Worm (Caenorhabditis elegans) whole organism, midembryonic: Measurements from ENCODE around the gene W09C2.10.

Experiments used
- T22C8.4 ChIP-seq: fragments of 200-800 bp; sonication (Bioruptor generic); IDR thresholded peaks from 2 replicates; pipeline ENCODE4 v1.3.6; 2022; ENCODE audit warnings: missing genetic modification characterization, missing compliant biosample characterization
- cog-1 ChIP-seq: sonication (generic microtip); optimal IDR thresholded peaks from 2 replicates; lab custom pipeline; 2016; ENCODE audit warnings: missing genetic modification characterization, missing compliant biosample characterization
- flt-1 ChIP-seq: fragments of 200-800 bp; sonication (Bioruptor generic); IDR thresholded peaks from 2 replicates; pipeline ENCODE4 v1.3.6; 2022; ENCODE audit warnings: missing genetic modification characterization, missing compliant biosample characterization
- klf-2 ChIP-seq: fragments of 200-800 bp; sonication (Bioruptor generic); conservative IDR thresholded peaks from 2 replicates; pipeline ENCODE4 v1.3.6; 2022; ENCODE audit warnings: missing genetic modification reagents, missing genetic modification characterization, missing compliant biosample characterization
- med-1 ChIP-seq: sonication (generic microtip); optimal IDR thresholded peaks from 2 replicates; lab custom pipeline; 2017; ENCODE audit warnings: missing genetic modification characterization, mild to moderate bottlenecking, missing compliant biosample characterization, antibody characterized with exemption, missing genetic modification reagents; ENCODE audit not compliant: insufficient read depth
- ref-1 ChIP-seq: fragments of 200-800 bp; sonication (Bioruptor generic); conservative IDR thresholded peaks from 2 replicates; pipeline ENCODE4 v1.3.6; 2022; ENCODE audit warnings: missing genetic modification reagents, missing genetic modification characterization, missing compliant biosample characterization
- tab-1 ChIP-seq: fragments of 200-800 bp; sonication (Bioruptor generic); IDR thresholded peaks from 2 replicates; pipeline ENCODE4 v1.3.6; 2022; ENCODE audit warnings: missing genetic modification characterization, missing compliant biosample characterization
- ztf-23 ChIP-seq: fragments of 200-800 bp; sonication (Bioruptor generic); IDR thresholded peaks from 2 replicates; pipeline ENCODE4 v1.3.6; 2022; ENCODE audit warnings: missing genetic modification reagents, missing genetic modification characterization, missing compliant biosample characterization
- ztf-29 ChIP-seq: fragments of 200-800 bp; sonication (Bioruptor generic); IDR thresholded peaks from 2 replicates; pipeline ENCODE4 v1.3.6; 2022; ENCODE audit warnings: missing genetic modification reagents, missing genetic modification characterization, missing compliant biosample characterization

W09C2.10 gene

ce11 chrIV:9657753-9658152, 32.9 kb upstream of the W09C2.10 start, which contains the start of gene acc-1:
Gene acc-1, plus strand, starts transcription at chrIV:9658053.
- TF ChIP-seq tab-1 (GFP tag; lab: Robert Waterston, UW) (no peak), flt-1 (GFP tag; lab: Robert Waterston, UW) (no peak), ref-1 (no peak), cog-1 (no peak)

- TF ChIP-seq med-1 (GFP tag; lab: Kevin White, UChicago) (no peak), T22C8.4 (GFP tag; lab: Robert Waterston, UW) (no peak), ref-1 (no peak), cog-1 (no peak), klf-2 (GFP tag; lab: Robert Waterston, UW) (no peak), ztf-29 (no peak), flt-1 (GFP tag; lab: Robert Waterston, UW) (no peak), ztf-23 (GFP tag; lab: Robert Waterston, UW) (no peak), tab-1 (GFP tag; lab: Robert Waterston, UW) (no peak)
Measured at ce11 chrIV:9655556-9655955, 30.7 kb upstream of the W09C2.10 start.

- no peak for TF ChIP-seq tab-1 (GFP tag; lab: Robert Waterston, UW)
- TF ChIP-seq cog-1 = no peak
- no peak for TF ChIP-seq klf-2 (GFP tag; lab: Robert Waterston, UW)
- no peak for TF ChIP-seq T22C8.4 (GFP tag; lab: Robert Waterston, UW)
- no peak for TF ChIP-seq ztf-29
- TF ChIP-seq flt-1 (GFP tag; lab: Robert Waterston, UW) = no peak
- no peak for TF ChIP-seq med-1 (GFP tag; lab: Kevin White, UChicago)
- no peak for TF ChIP-seq ref-1
- TF ChIP-seq ztf-23 (GFP tag; lab: Robert Waterston, UW) = no peak
Measured at ce11 chrIV:9654017-9654416, 29.1 kb upstream of the W09C2.10 start, which contains the start of gene F58G6.7. Gene F58G6.7, plus strand, starts transcription at chrIV:9654317.

- TF ChIP-seq ref-1 (no peak), med-1 (GFP tag; lab: Kevin White, UChicago) (no peak), T22C8.4 (GFP tag; lab: Robert Waterston, UW) (no peak), cog-1 (no peak), tab-1 (GFP tag; lab: Robert Waterston, UW) (no peak), ztf-29 (no peak), flt-1 (GFP tag; lab: Robert Waterston, UW) (no peak), ztf-23 (GFP tag; lab: Robert Waterston, UW) (no peak), klf-2 (GFP tag; lab: Robert Waterston, UW) (no peak)
Measured at ce11 chrIV:9653184-9653583, 28.3 kb upstream of the W09C2.10 start, which contains the start of gene F58G6.3. Gene F58G6.3, plus strand, starts transcription at chrIV:9653535.

- TF ChIP-seq flt-1 (GFP tag; lab: Robert Waterston, UW) (no peak), ref-1 (no peak), ztf-23 (GFP tag; lab: Robert Waterston, UW) (no peak), tab-1 (GFP tag; lab: Robert Waterston, UW) (no peak), T22C8.4 (GFP tag; lab: Robert Waterston, UW) (no peak), ztf-29 (no peak), med-1 (GFP tag; lab: Kevin White, UChicago) (no peak), klf-2 (GFP tag; lab: Robert Waterston, UW) (no peak)
Measured at ce11 chrIV:9651234-9651633, 26.4 kb upstream of the W09C2.10 start, which contains the start of gene chca-1. Gene chca-1, plus strand, starts transcription at chrIV:9651394.

- TF ChIP-seq ref-1 = no peak
- no peak for TF ChIP-seq klf-2 (GFP tag; lab: Robert Waterston, UW)
- TF ChIP-seq ztf-23 (GFP tag; lab: Robert Waterston, UW) = no peak
- TF ChIP-seq T22C8.4 (GFP tag; lab: Robert Waterston, UW) = no peak
- TF ChIP-seq tab-1 (GFP tag; lab: Robert Waterston, UW) = no peak
- no peak for TF ChIP-seq cog-1
- TF ChIP-seq ztf-29 = no peak
- TF ChIP-seq med-1 (GFP tag; lab: Kevin White, UChicago) = no peak
Measured at ce11 chrIV:9648682-9649081, 23.8 kb upstream of the W09C2.10 start, which contains the start of gene srm-3. Gene srm-3, plus strand, starts transcription at chrIV:9648982.

- no peak for TF ChIP-seq cog-1
- TF ChIP-seq med-1 (GFP tag; lab: Kevin White, UChicago) = no peak
- no peak for TF ChIP-seq flt-1 (GFP tag; lab: Robert Waterston, UW)
- TF ChIP-seq T22C8.4 (GFP tag; lab: Robert Waterston, UW) = no peak
Measured at ce11 chrIV:9647789-9648361, 23.0 kb upstream of the W09C2.10 start, which contains the start of gene amph-1. Gene amph-1, minus strand, starts transcription at chrIV:9647873.

ce11 chrIV:9643188-9643587, 18.3 kb upstream of the W09C2.10 start, which contains the start of gene degl-2:
Gene degl-2, plus strand, starts transcription at chrIV:9643488.
- no peak for TF ChIP-seq med-1 (GFP tag; lab: Kevin White, UChicago)
- TF ChIP-seq tab-1 (GFP tag; lab: Robert Waterston, UW) = no peak
- no peak for TF ChIP-seq T22C8.4 (GFP tag; lab: Robert Waterston, UW)
- TF ChIP-seq ztf-23 (GFP tag; lab: Robert Waterston, UW) = no peak

ce11 chrIV:9641925-9642324, 17.0 kb upstream of the W09C2.10 start, which contains the start of gene del-2:
Gene del-2, minus strand, starts transcription at chrIV:9642025.
- TF ChIP-seq med-1 (GFP tag; lab: Kevin White, UChicago) = no peak

- no peak for TF ChIP-seq tab-1 (GFP tag; lab: Robert Waterston, UW)
- no peak for TF ChIP-seq klf-2 (GFP tag; lab: Robert Waterston, UW)
- no peak for TF ChIP-seq T22C8.4 (GFP tag; lab: Robert Waterston, UW)
- no peak for TF ChIP-seq ztf-29
- no peak for TF ChIP-seq flt-1 (GFP tag; lab: Robert Waterston, UW)
- no peak for TF ChIP-seq cog-1
- no peak for TF ChIP-seq med-1 (GFP tag; lab: Kevin White, UChicago)
- no peak for TF ChIP-seq ztf-23 (GFP tag; lab: Robert Waterston, UW)
Measured at ce11 chrIV:9634848-9635247, 10.0 kb upstream of the W09C2.10 start, which contains the start of gene mca-1. Gene mca-1, minus strand, starts transcription at chrIV:9634948.
